Worm (Caenorhabditis elegans) whole organism, dauer: Measurements from ENCODE around the gene T13F3.6.

Experiments used
- unc-62 ChIP-seq: sonication (generic microtip); optimal IDR thresholded peaks from 2 replicates; lab custom pipeline; 2017; ENCODE audit warnings: missing biosample characterization, missing genetic modification reagents, missing genetic modification characterization

Gene T13F3.6

ce11 chrV:16271121-16271520 lies at the start of gene T13F3.6:
Gene T13F3.6 (minus strand): TSS chrV:16271221.
- no peak for TF ChIP-seq unc-62

DNA sequence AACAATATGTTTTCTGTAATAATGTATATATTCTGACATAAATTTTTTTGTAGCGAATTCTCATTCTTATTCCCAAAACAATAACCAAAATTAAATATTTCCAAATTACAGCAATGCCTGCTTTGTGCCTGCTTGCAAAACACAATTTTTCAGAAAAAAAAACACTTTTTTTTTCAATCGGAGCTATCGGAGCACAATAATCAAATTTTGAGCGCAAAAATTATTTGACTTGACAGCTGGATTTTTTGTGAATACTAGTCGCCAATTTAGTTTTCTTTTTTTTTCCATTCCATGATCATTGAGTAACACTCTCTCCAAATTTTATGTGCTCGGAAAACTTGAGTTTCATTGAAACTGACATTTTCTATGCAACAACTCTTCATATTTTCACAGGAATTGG lies 46.2 kb upstream of the T13F3.6 start, which contains the start of gene srh-180:
Gene srh-180, plus strand, starts transcription at position 301 of the 400 bp plus-strand sequence.
- no peak for TF ChIP-seq unc-62

DNA sequence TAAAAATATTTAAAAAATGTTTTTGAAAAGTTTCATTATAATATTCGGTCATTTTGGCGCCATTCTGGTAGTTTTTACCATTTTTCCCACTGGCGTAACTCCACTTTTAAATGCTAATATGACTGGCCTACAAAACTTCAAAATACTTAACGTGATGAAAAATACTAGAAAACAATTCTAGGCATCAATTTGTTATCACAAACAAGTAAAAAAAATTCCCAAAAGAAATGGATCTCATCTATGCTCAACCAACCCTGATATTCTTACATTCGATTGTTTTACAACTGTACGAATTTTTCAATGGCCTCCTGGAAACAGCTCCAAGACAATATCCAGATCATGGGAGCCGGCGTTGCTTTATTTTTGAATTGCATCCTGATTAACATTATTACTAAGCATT lies 44.0 kb upstream of the T13F3.6 start, which contains the start of gene str-214:
Gene str-214, plus strand, starts transcription at position 301 of the 400 bp plus-strand sequence.
- no peak for TF ChIP-seq unc-62

- TF ChIP-seq unc-62, result no peak
Measured at ce11 chrV:16309523-16309922, 38.5 kb upstream of the T13F3.6 start, which contains the start of gene oac-7. Gene oac-7 (plus strand): TSS chrV:16309805.

DNA sequence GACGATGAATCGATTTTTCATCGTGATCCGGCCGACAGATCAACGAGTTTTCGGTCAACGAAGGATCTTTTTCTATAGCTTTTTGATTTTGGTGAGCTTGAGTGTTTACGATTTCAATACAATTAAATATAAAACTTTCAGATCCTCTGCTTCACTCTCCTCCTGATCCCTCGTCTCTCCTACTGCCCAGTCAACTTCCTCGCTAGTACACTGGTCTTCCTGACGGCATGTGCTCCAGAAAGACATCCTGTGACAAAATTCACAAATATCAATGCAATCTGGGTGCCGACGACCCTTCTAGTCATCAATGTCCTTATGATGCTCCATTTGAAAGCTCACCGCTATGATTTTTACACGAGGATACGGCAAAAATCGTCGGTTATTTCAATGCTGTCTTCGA lies 37.3 kb upstream of the T13F3.6 start:
- TF ChIP-seq unc-62, result no peak

DNA sequence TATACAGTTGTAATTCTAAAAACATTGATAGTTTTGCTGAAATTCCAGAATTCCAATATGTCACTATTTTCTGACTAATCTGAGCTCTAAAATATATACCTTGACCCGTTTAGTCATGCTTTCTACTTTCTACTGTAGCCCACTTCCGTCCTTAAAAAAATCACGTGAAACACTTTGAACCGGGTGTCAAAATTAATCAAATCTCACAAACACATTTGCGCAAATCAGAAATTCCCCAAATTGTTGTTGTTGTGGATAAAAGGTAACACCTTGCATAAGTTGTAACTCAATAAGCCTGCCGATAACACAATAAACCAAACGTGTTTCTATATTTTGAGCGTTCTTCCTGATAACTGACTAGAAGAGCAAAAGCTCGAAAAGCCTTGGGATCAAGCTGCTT lies 36.2 kb upstream of the T13F3.6 start, which contains the start of gene srxa-7:
Gene srxa-7, plus strand, starts transcription at position 301 of the 400 bp plus-strand sequence.
- no peak for TF ChIP-seq unc-62

ce11 chrV:16302439-16302838 lies 31.4 kb upstream of the T13F3.6 start, which contains the start of the genes C31A11.13 and oac-6:
Gene C31A11.13 (minus strand): TSS chrV:16302551.
Gene oac-6 (plus strand): TSS chrV:16302717.
- no peak for TF ChIP-seq unc-62

ce11 chrV:16300276-16300675 lies 29.3 kb upstream of the T13F3.6 start, which contains the start of gene srbc-82:
Gene srbc-82 (plus strand): TSS chrV:16300576.
- TF ChIP-seq unc-62, result no peak

ce11 chrV:16299834-16300233 lies 28.8 kb upstream of the T13F3.6 start:
- TF ChIP-seq unc-62, result no peak

- no peak for TF ChIP-seq unc-62
Measured at ce11 chrV:16298669-16299068, 27.6 kb upstream of the T13F3.6 start, which contains the start of gene srbc-84. Gene srbc-84 (plus strand): TSS chrV:16298969.

DNA sequence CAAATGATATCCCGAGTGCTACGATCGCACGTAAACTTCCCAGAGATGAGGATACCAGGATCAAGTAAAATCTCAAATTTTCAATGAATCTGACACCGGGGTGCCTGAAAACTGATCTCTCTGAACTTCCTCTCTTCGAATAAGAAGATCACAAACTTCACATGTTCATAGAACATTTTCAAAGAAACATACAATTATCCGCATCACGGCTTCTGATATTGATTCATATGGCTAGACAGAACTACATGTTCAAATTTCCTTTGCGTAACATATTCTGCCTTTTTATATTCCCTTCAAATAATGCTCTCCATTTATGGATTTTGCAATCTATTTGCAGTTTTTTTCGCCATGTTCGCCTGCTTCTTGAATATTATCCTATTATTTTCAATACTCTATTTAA lies 26.0 kb upstream of the T13F3.6 start, which contains the start of gene srbc-83:
Gene srbc-83, plus strand, starts transcription at position 301 of the 400 bp plus-strand sequence.
- no peak for TF ChIP-seq unc-62

DNA sequence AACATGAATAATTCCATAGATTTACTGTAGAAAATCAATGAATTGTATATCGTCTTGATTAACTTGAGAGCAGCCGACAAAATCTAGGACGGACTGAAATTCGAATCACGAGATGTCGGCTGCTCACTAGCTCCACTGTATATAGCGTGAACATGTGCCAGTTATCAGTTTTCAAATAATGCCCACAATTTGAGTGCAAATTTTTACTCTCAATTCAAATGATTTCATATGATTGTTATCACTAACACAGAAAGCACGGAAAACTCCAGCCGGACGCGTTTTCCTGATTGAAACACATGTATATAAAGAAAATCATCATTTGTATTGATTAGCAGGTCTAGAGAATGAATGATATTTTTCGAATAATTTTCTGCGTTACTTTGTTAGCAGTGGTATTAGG lies 21.4 kb upstream of the T13F3.6 start, which contains the start of gene oac-5:
Gene oac-5, plus strand, starts transcription at position 301 of the 400 bp plus-strand sequence.
- TF ChIP-seq unc-62, result no peak

- no peak for TF ChIP-seq unc-62
Measured at ce11 chrV:16287619-16288018, 16.6 kb upstream of the T13F3.6 start, which contains the start of gene F28G4.3. Gene F28G4.3 (minus strand): TSS chrV:16287719.

ce11 chrV:16285794-16286193 lies 14.8 kb upstream of the T13F3.6 start, which contains the start of gene F28G4.4:
Gene F28G4.4 (minus strand): TSS chrV:16285894.
- no peak for TF ChIP-seq unc-62

- TF ChIP-seq unc-62, result no peak
Measured at ce11 chrV:16282147-16282546, 11.1 kb upstream of the T13F3.6 start, which contains the start of gene F28G4.2. Gene F28G4.2 (minus strand): TSS chrV:16282321.

- TF ChIP-seq unc-62, result no peak
Measured at ce11 chrV:16277918-16278317, 6.9 kb upstream of the T13F3.6 start, which contains the start of gene cyp-37B1. Gene cyp-37B1 (plus strand): TSS chrV:16278116.

DNA sequence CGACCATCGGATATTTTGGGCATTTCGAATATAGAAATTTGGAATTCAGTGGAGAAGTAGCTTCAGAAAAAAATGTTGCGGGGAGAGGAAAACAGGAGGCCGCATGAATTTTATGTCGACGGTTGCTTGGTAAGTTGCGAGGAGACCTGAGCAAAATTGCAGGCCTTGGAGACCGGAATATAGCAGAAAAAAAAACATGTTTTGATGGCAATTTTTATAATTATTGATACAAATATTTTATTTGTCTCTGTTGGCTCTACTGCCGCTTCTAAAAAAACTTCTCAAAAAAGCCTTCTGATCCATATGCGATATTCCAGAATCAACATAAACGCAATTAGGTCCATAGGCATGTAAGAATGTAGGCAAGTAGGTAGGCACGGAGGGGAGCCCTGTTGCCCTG lies 4.3 kb upstream of the T13F3.6 start, which contains the start of gene pacl-1:
Gene pacl-1, minus strand, starts transcription at position 101 of the 400 bp plus-strand sequence.
- no peak for TF ChIP-seq unc-62

ce11 chrV:16269556-16269955 lies 1.5 kb downstream of the T13F3.6 start, which contains the start of the genes fbxa-2 and T13F3.8:
Gene fbxa-2 (minus strand): TSS chrV:16269656.
Gene T13F3.8 (plus strand): TSS chrV:16269800.
- no peak for TF ChIP-seq unc-62
